Worm (Caenorhabditis elegans) whole organism, L2 larva: ENCODE results near the gene otpl-5.
"Not testable (repeated sequence)": the region's sequence is repeated elsewhere in the genome, so short reads cannot be mapped to it uniquely, and the experiment has no call there.

ENCODE experiments used
- C34F6.9 ChIP-seq: fragments of 150-350 bp; optimal IDR thresholded peaks from 2 replicates; lab custom pipeline; 2014; ENCODE audit warnings: missing biosample characterization, missing genetic modification characterization
- F13H6.1 ChIP-seq: sonication (generic microtip); optimal IDR thresholded peaks from 2 replicates; lab custom pipeline; 2016; ENCODE audit warnings: missing genetic modification characterization, missing compliant biosample characterization
- R02D3.7 ChIP-seq: fragments of 150-350 bp; optimal IDR thresholded peaks from 2 replicates; lab custom pipeline; 2014; ENCODE audit warnings: missing biosample characterization, missing genetic modification characterization
- Y55F3AM.14 ChIP-seq: fragments of 200-800 bp; sonication (Bioruptor generic); optimal IDR thresholded peaks from 2 replicates; lab custom pipeline; 2018; ENCODE audit warnings: mild to moderate bottlenecking, missing genetic modification characterization, missing compliant biosample characterization
- ZK546.5 ChIP-seq: sonication (generic microtip); optimal IDR thresholded peaks from 2 replicates; lab custom pipeline; 2017; ENCODE audit warnings: missing biosample characterization, missing genetic modification characterization
- alr-1 ChIP-seq: fragments of 150-350 bp; optimal IDR thresholded peaks from 2 replicates; lab custom pipeline; 2014; ENCODE audit warnings: missing biosample characterization, missing genetic modification characterization
- ama-1 ChIP-seq: fragments of 150-350 bp; optimal IDR thresholded peaks from 2 replicates; lab custom pipeline; 2018; ENCODE audit warnings: inconsistent platforms
- ceh-16 ChIP-seq: fragments of 150-350 bp; optimal IDR thresholded peaks from 2 replicates; lab custom pipeline; 2014; ENCODE audit warnings: missing biosample characterization, missing genetic modification characterization
- ceh-82 ChIP-seq: fragments of 150-350 bp; optimal IDR thresholded peaks from 2 replicates; lab custom pipeline; 2014; ENCODE audit warnings: missing biosample characterization, missing genetic modification characterization
- crh-2 ChIP-seq: sonication (generic microtip); optimal IDR thresholded peaks from 2 replicates; lab custom pipeline; 2017; ENCODE audit warnings: missing biosample characterization, missing genetic modification characterization
- dmd-4 ChIP-seq: sonication (generic microtip); optimal IDR thresholded peaks from 2 replicates; lab custom pipeline; 2017; ENCODE audit warnings: missing biosample characterization, missing genetic modification characterization
- egl-27 ChIP-seq: sonication (generic microtip); optimal IDR thresholded peaks from 3 replicates; lab custom pipeline; 2017; ENCODE audit warnings: missing biosample characterization, missing genetic modification reagents, missing genetic modification characterization
- elt-1 ChIP-seq: fragments of 150-350 bp; optimal IDR thresholded peaks from 2 replicates; lab custom pipeline; 2014; ENCODE audit warnings: missing biosample characterization, missing genetic modification characterization
- lin-11 ChIP-seq: fragments of 150-350 bp; sonication (generic microtip); optimal IDR thresholded peaks from 2 replicates; lab custom pipeline; 2014; ENCODE audit warnings: missing biosample characterization, missing genetic modification characterization, inconsistent platforms, mixed read lengths
- lin-13 ChIP-seq: fragments of 150-350 bp; optimal IDR thresholded peaks from 2 replicates; lab custom pipeline; 2014; ENCODE audit warnings: missing biosample characterization, missing genetic modification reagents, missing genetic modification characterization
- lin-39 ChIP-seq: fragments of 150-350 bp; optimal IDR thresholded peaks from 2 replicates; lab custom pipeline; 2014; ENCODE audit warnings: missing biosample characterization, missing genetic modification reagents, missing genetic modification characterization
- lsy-2 ChIP-seq, 2 experiments: fragments of 150-350 bp in 1 of 2; sonication (generic microtip) in 1 of 2; optimal IDR thresholded peaks; 2 replicates each; lab custom pipeline; 2014 to 2017; ENCODE audit warnings: missing biosample characterization in 2 of 2, missing genetic modification characterization in 2 of 2
- mab-5 ChIP-seq: fragments of 150-350 bp; optimal IDR thresholded peaks from 2 replicates; lab custom pipeline; 2014; ENCODE audit warnings: missing biosample characterization, missing genetic modification characterization
- mbf-1 ChIP-seq: sonication (generic microtip); optimal IDR thresholded peaks from 2 replicates; lab custom pipeline; 2017; ENCODE audit warnings: missing biosample characterization, missing genetic modification characterization
- mdl-1 ChIP-seq, 2 experiments: fragments of 150-350 bp in 1 of 2; sonication (generic microtip) in 1 of 2; optimal IDR thresholded peaks; 2 replicates each; lab custom pipeline; 2017; ENCODE audit warnings: missing biosample characterization in 2 of 2, missing genetic modification characterization in 2 of 2
- nhr-10 ChIP-seq: sonication (generic microtip); optimal IDR thresholded peaks from 2 replicates; lab custom pipeline; 2017; ENCODE audit warnings: missing biosample characterization, missing genetic modification characterization
- nhr-21 ChIP-seq: fragments of 150-350 bp; optimal IDR thresholded peaks from 2 replicates; lab custom pipeline; 2014; ENCODE audit warnings: missing biosample characterization, missing genetic modification characterization
- nhr-23 ChIP-seq: fragments of 150-350 bp; optimal IDR thresholded peaks from 2 replicates; lab custom pipeline; 2014; ENCODE audit warnings: missing biosample characterization, missing genetic modification reagents, missing genetic modification characterization
- nhr-237 ChIP-seq: fragments of 150-350 bp; optimal IDR thresholded peaks from 2 replicates; lab custom pipeline; 2014; ENCODE audit warnings: missing biosample characterization, missing genetic modification characterization
- nhr-25 ChIP-seq: fragments of 150-350 bp; sonication (generic microtip); optimal IDR thresholded peaks from 3 replicates; lab custom pipeline; 2014; ENCODE audit warnings: missing biosample characterization, missing genetic modification characterization
- nhr-6 ChIP-seq: fragments of 150-350 bp; optimal IDR thresholded peaks from 2 replicates; lab custom pipeline; 2014; ENCODE audit warnings: missing biosample characterization, missing genetic modification characterization
- nhr-77 ChIP-seq: fragments of 150-350 bp; optimal IDR thresholded peaks from 2 replicates; lab custom pipeline; 2014; ENCODE audit warnings: missing biosample characterization, missing genetic modification characterization
- sma-9 ChIP-seq, 2 experiments: fragments of 150-350 bp in 1 of 2; sonication (generic microtip) in 1 of 2; optimal IDR thresholded peaks; 2 replicates each; lab custom pipeline; 2014 to 2016; ENCODE audit warnings: missing genetic modification characterization in 2 of 2, mild to moderate bottlenecking in 1 of 2, missing biosample characterization in 1 of 2, missing compliant biosample characterization in 1 of 2, missing genetic modification reagents in 1 of 2, moderate library complexity in 1 of 2
- unc-39 ChIP-seq: fragments of 150-350 bp; optimal IDR thresholded peaks from 2 replicates; lab custom pipeline; 2014; ENCODE audit warnings: missing biosample characterization, missing genetic modification characterization
- unc-55 ChIP-seq: fragments of 150-350 bp; sonication (generic microtip); optimal IDR thresholded peaks from 3 replicates; lab custom pipeline; 2014; ENCODE audit warnings: missing biosample characterization, missing genetic modification reagents, missing genetic modification characterization
- unc-62 ChIP-seq: fragments of 150-350 bp; optimal IDR thresholded peaks from 2 replicates; lab custom pipeline; 2014; ENCODE audit warnings: missing biosample characterization, missing genetic modification reagents, missing genetic modification characterization
- zag-1 ChIP-seq: fragments of 150-350 bp; optimal IDR thresholded peaks from 2 replicates; lab custom pipeline; 2014; ENCODE audit warnings: missing biosample characterization, missing genetic modification characterization
- ztf-1 ChIP-seq: fragments of 200-800 bp; sonication (Bioruptor generic); conservative IDR thresholded peaks from 2 replicates; pipeline ENCODE4 v1.3.6; 2022; ENCODE audit warnings: missing genetic modification characterization, missing compliant biosample characterization

The otpl-5 gene

DNA sequence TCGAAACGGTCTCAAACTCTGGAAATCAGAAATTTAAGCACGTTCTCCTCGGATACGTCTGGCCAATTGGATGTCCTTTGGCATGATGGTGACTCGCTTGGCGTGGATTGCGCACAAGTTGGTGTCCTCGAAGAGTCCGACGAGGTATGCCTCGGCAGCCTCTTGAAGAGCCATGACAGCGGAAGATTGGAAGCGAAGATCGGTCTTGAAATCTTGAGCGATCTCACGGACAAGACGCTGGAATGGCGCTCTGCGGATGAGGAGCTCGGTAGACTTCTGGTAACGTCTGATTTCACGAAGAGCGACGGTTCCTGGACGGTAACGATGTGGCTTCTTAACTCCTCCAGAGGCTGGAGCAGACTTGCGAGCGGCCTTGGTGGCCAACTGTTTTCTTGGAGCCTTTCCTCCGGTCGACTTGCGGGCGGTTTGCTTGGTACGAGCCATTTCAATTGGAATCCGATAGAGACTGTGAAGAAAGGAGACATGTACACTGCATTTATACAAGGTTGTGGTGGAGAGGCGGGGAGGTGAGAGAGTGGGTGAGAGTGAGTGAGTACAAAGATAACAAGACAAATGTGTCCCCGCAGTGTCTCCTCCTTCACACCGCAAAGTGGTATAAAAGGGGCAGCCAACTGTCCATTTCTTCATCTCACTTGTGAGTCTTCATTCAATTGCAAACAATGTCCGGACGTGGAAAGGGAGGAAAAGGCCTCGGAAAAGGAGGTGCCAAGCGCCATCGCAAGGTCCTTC lies 5.4 kb downstream of the otpl-5 start, which contains the start of the genes his-6 and his-5:
Gene his-6 (minus strand): TSS at position 444 of the 750 bp plus-strand sequence.
Gene his-5 (plus strand): TSS at position 681 of the 750 bp plus-strand sequence.
- peak; percentile 40 for TF ChIP-seq ceh-16 (tag; lab: Kevin White, UChicago)
- TF ChIP-seq sma-9 (GFP tag; optimal IDR thresholded peaks at IDR 0.05; lab: Kevin White, UChicago), result peak; percentile 26
- not testable (repeated sequence) for TF ChIP-seq sma-9 (tag; optimal IDR thresholded peaks at IDR 0.05; lab: Kevin White, UChicago)
- TF ChIP-seq F13H6.1 (tag; lab: Kevin White, UChicago), result peak; percentile 4

DNA sequence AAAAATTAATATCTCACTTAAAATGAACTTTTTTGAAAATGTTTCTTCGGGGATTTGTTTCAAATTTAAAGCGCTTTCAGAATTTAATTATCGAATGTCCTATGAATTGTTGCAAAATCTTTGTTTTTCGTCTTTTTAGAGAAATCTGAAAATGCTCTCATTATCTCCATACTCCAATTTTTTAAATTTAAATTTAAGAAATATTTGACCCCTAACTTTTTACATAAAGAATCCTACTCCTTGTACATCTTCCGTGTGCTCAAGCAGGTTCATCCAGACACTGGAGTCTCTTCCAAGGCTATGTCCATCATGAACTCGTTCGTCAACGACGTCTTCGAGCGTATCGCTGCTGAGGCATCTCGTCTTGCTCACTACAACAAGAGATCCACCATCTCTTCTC lies 6.9 kb downstream of the otpl-5 start, which contains the start of gene his-39:
Gene his-39 (plus strand): TSS at position 301 of the 400 bp plus-strand sequence.
- TF ChIP-seq alr-1 (tag; lab: Kevin White, UChicago) (no peak), R02D3.7 (tag; lab: Kevin White, UChicago) (no peak)

DNA sequence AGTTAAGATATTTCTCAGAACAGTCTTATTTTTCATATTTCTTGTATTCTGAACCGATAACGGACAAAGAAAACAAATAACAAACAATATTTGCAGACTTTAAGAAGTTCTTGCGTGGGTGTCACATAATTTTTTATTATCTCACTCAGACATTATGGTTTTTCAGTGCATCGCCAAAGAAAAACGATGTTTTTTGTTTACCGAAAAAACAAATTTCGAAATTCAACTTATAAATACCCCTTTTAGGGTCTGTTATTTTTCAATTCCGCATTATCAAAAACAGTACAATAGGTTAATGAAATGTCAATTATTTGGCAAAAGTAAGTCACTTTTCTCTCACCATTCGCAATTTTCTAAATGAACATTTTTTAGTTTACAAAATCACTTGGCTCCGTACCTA lies 7.7 kb downstream of the otpl-5 start, which contains the start of gene otpl-4:
Gene otpl-4 (plus strand): TSS at position 301 of the 400 bp plus-strand sequence.
- no peak for TF ChIP-seq nhr-10 (tag; lab: Kevin White, UChicago)
- no peak for TF ChIP-seq nhr-23 (tag; lab: Kevin White, UChicago)
- TF ChIP-seq nhr-237 (tag; lab: Kevin White, UChicago), result no peak
- TF ChIP-seq lsy-2 (tag; optimal IDR thresholded peaks at IDR 0.05; lab: Kevin White, UChicago), result no peak
- TF ChIP-seq nhr-77, result no peak
- TF ChIP-seq egl-27 (tag; lab: Kevin White, UChicago), result no peak
- no peak for TF ChIP-seq ceh-16 (tag; lab: Kevin White, UChicago)
- TF ChIP-seq nhr-25 (tag; lab: Kevin White, UChicago), result no peak
- no peak for TF ChIP-seq elt-1
- TF ChIP-seq ceh-82 (tag; lab: Kevin White, UChicago), result no peak
- no peak for TF ChIP-seq alr-1 (tag; lab: Kevin White, UChicago)

DNA sequence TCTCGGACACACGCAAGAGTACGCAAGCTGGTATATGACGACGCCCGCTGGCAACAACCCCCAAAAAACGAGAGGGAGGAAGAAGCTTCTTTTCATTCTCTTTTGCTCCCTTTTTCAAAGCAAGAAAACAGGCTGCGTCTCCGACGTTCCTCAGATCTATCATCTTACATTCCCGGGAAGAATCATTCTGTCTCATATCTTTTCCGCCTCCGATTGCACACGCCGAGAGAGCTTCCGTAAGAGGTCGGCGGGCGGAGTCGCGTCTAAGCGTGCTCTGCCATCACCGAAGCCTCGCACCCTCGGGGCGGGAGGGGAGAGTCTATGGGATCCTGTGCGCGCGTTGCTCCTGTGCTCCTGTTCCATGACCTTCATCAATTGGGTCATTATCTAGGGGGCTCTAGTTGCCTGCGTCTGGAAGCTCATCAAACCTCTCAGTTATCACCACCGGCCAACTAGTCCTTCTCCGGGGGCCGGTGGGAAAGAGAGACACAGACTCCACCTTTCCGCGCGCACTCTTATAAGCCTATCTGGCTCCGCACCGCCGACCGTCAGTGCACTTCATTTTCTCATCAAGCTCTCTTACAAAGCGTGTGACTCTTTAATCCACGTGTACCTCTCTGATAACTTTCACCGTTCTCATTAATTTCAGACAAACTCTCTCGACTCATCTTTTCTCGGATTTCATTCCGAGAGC lies 16.4 kb downstream of the otpl-5 start, which contains the start of the genes slc-17.8 and asns-1:
Gene slc-17.8 (minus strand): TSS at position 51 of the 694 bp plus-strand sequence.
Gene asns-1 (plus strand): TSS at position 644 of the 694 bp plus-strand sequence.
- TF ChIP-seq dmd-4 (tag; lab: Kevin White, UChicago) (no peak), mab-5 (tag; lab: Kevin White, UChicago) (no peak), C34F6.9 (tag; lab: Kevin White, UChicago) (no peak), unc-62 (GFP tag; lab: Kevin White, UChicago) (no peak), nhr-237 (tag; lab: Kevin White, UChicago) (no peak), nhr-25 (tag; lab: Kevin White, UChicago) (no peak), sma-9 (GFP tag; optimal IDR thresholded peaks at IDR 0.05; lab: Kevin White, UChicago) (no peak), sma-9 (tag; optimal IDR thresholded peaks at IDR 0.05; lab: Kevin White, UChicago) (no peak), ama-1 (no peak), nhr-21 (tag; lab: Kevin White, UChicago) (no peak), mbf-1 (tag; lab: Kevin White, UChicago) (no peak), mdl-1 (tag; optimal IDR thresholded peaks at IDR 0.05; lab: Kevin White, UChicago) (no peak), ceh-16 (tag; lab: Kevin White, UChicago) (no peak), alr-1 (tag; lab: Kevin White, UChicago) (no peak), lin-13 (GFP tag; lab: Kevin White, UChicago) (no peak), unc-39 (tag; lab: Kevin White, UChicago) (no peak), Y55F3AM.14 (GFP tag; lab: Kevin White, UChicago) (no peak)

DNA sequence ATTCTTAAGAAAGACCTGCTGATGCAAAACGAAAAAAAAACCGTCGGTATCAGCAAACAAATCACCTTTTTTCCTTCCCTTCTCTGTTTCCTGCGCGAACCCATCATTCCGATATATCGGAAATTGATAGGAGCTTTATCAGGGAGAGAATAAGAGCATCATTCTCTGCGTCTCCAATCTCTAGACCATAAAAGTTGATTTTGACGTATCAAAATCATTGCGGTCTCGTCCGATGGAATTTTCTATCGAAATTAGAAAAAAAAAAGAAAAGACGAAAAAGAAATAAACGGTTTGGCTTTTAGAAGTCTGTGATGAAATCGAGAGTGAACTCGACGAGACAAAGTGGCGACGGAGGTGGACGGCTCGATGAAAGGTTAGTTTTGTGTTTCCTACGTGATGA lies 19.7 kb downstream of the otpl-5 start, which contains the start of gene stdh-4:
Gene stdh-4 (plus strand): TSS at position 301 of the 400 bp plus-strand sequence.
- TF ChIP-seq unc-55 (GFP tag; lab: Kevin White, UChicago) (no peak), zag-1 (no peak), lin-39 (no peak), dmd-4 (tag; lab: Kevin White, UChicago) (no peak), crh-2 (tag; lab: Kevin White, UChicago) (no peak), nhr-23 (tag; lab: Kevin White, UChicago) (no peak), nhr-6 (tag; lab: Kevin White, UChicago) (no peak), ZK546.5 (tag; lab: Kevin White, UChicago) (no peak), nhr-25 (tag; lab: Kevin White, UChicago) (no peak), lin-11 (tag; lab: Kevin White, UChicago) (no peak), nhr-10 (tag; lab: Kevin White, UChicago) (no peak), ztf-1 (GFP tag; lab: Robert Waterston, UW) (no peak), ceh-82 (tag; lab: Kevin White, UChicago) (no peak), unc-39 (tag; lab: Kevin White, UChicago) (no peak), mab-5 (tag; lab: Kevin White, UChicago) (no peak), nhr-21 (tag; lab: Kevin White, UChicago) (no peak), lin-13 (GFP tag; lab: Kevin White, UChicago) (no peak), unc-62 (GFP tag; lab: Kevin White, UChicago) (no peak), ama-1 (no peak), R02D3.7 (tag; lab: Kevin White, UChicago) (no peak)
